Fruit fly (Drosophila melanogaster) whole organism, embryonic: ENCODE results near the gene Ire1.
A peak's percentile ranks its signal among the peaks of the same experiment; 100 is the strongest.

Experiments
- Aef1 ChIP-seq: fragments of 200-800 bp; sonication (Bioruptor generic); IDR thresholded peaks from 3 replicates; pipeline ENCODE4 v1.3.6; 2022; ENCODE audit warnings: missing biosample characterization, missing genetic modification characterization
- BEAF-32 ChIP-seq: fragments of 200-800 bp; sonication (Bioruptor generic); optimal IDR thresholded peaks from 3 replicates; lab custom pipeline; 2017; ENCODE audit warnings: missing biosample characterization, missing genetic modification characterization, mild to moderate bottlenecking, moderate library complexity, missing genetic modification reagents
- Bteb2 ChIP-seq: fragments of 200-800 bp; sonication (Bioruptor generic); optimal IDR thresholded peaks from 2 replicates; lab custom pipeline; 2016; ENCODE audit warnings: missing biosample characterization, missing genetic modification characterization
- CG11085 ChIP-seq: fragments of 200-800 bp; sonication (Bioruptor generic); IDR thresholded peaks from 2 replicates; pipeline ENCODE4 v1.3.6; 2022; ENCODE audit warnings: missing biosample characterization, missing genetic modification characterization
- CG11695 ChIP-seq: fragments of 200-800 bp; sonication (Bioruptor generic); IDR thresholded peaks from 3 replicates; pipeline ENCODE4 v1.3.6; 2022; ENCODE audit warnings: missing biosample characterization, missing genetic modification characterization
- CG12104 ChIP-seq: fragments of 200-800 bp; sonication (Bioruptor generic); optimal IDR thresholded peaks from 3 replicates; lab custom pipeline; 2016; ENCODE audit warnings: missing biosample characterization, missing genetic modification characterization
- CG13123 ChIP-seq: fragments of 200-800 bp; sonication (Bioruptor generic); optimal IDR thresholded peaks from 2 replicates; lab custom pipeline; 2016; ENCODE audit warnings: missing biosample characterization, missing genetic modification characterization
- CG13775 ChIP-seq: fragments of 200-800 bp; sonication (Bioruptor generic); optimal IDR thresholded peaks from 3 replicates; lab custom pipeline; 2017; ENCODE audit warnings: missing biosample characterization, mild to moderate bottlenecking, missing genetic modification characterization
- CG14965 ChIP-seq: fragments of 200-800 bp; sonication (Bioruptor generic); optimal IDR thresholded peaks from 2 replicates; lab custom pipeline; 2016; ENCODE audit warnings: missing biosample characterization, missing genetic modification characterization, borderline replicate concordance
- CG17385 ChIP-seq: fragments of 200-800 bp; sonication (Bioruptor generic); optimal IDR thresholded peaks from 3 replicates; lab custom pipeline; 2018; ENCODE audit warnings: missing biosample characterization, mild to moderate bottlenecking, missing genetic modification characterization
- CG1792 ChIP-seq: fragments of 200-800 bp; sonication (Bioruptor generic); optimal IDR thresholded peaks from 2 replicates; lab custom pipeline; 2016; ENCODE audit warnings: missing biosample characterization, missing genetic modification characterization
- CG2678 ChIP-seq: fragments of 200-800 bp; sonication (Bioruptor generic); optimal IDR thresholded peaks from 3 replicates; lab custom pipeline; 2019; ENCODE audit warnings: missing biosample characterization, mild to moderate bottlenecking, missing genetic modification characterization, moderate library complexity
- CG32772 ChIP-seq: fragments of 200-800 bp; sonication (Bioruptor generic); IDR thresholded peaks from 2 replicates; pipeline ENCODE4 v1.3.6; 2022; ENCODE audit warnings: missing biosample characterization, missing genetic modification characterization
- CG4282 ChIP-seq: fragments of 200-800 bp; sonication (Bioruptor generic); optimal IDR thresholded peaks from 2 replicates; lab custom pipeline; 2016; ENCODE audit warnings: missing biosample characterization, missing genetic modification characterization
- CG6765 ChIP-seq: fragments of 200-800 bp; sonication (Bioruptor generic); optimal IDR thresholded peaks from 3 replicates; lab custom pipeline; 2017; ENCODE audit warnings: missing biosample characterization, mild to moderate bottlenecking, missing genetic modification characterization
- CG8359 ChIP-seq: fragments of 200-800 bp; sonication (Bioruptor generic); optimal IDR thresholded peaks from 2 replicates; lab custom pipeline; 2017; ENCODE audit warnings: missing biosample characterization, mild to moderate bottlenecking, missing genetic modification characterization, borderline replicate concordance
- CG8924 ChIP-seq: fragments of 200-800 bp; optimal IDR thresholded peaks from 3 replicates; lab custom pipeline; 2019; ENCODE audit warnings: missing biosample characterization, mild to moderate bottlenecking, missing genetic modification characterization, moderate library complexity
- Dp ChIP-seq: fragments of 200-800 bp; sonication (Bioruptor generic); optimal IDR thresholded peaks from 2 replicates; lab custom pipeline; 2018; ENCODE audit warnings: missing biosample characterization, mild to moderate bottlenecking, missing genetic modification characterization, moderate library complexity
- Elba2 ChIP-seq: fragments of 200-800 bp; sonication (Bioruptor generic); optimal IDR thresholded peaks from 3 replicates; lab custom pipeline; 2016; ENCODE audit warnings: missing biosample characterization, missing genetic modification characterization
- H2.0 ChIP-seq: fragments of 200-800 bp; sonication (Bioruptor generic); IDR thresholded peaks from 2 replicates; pipeline ENCODE4 v1.3.6; 2022; ENCODE audit warnings: missing biosample characterization, missing genetic modification characterization
- Hmr ChIP-seq: fragments of 200-800 bp; sonication (Bioruptor generic); optimal IDR thresholded peaks from 3 replicates; lab custom pipeline; 2017; ENCODE audit warnings: mild to moderate bottlenecking, missing biosample characterization, missing genetic modification reagents, missing genetic modification characterization
- Hr39 ChIP-seq: fragments of >200 bp; optimal IDR thresholded peaks from 2 replicates; lab custom pipeline; 2017
- Med ChIP-seq: fragments of 200-800 bp; sonication (Bioruptor generic); peaks from one replicate; lab custom pipeline; 2016; ENCODE audit warnings: missing biosample characterization, missing genetic modification characterization, mild to moderate bottlenecking, inconsistent platforms, moderate library complexity
- Myb ChIP-seq: fragments of 200-800 bp; sonication (Bioruptor generic); optimal IDR thresholded peaks from 2 replicates; lab custom pipeline; 2016; ENCODE audit warnings: missing biosample characterization, missing genetic modification characterization
- NC2β ChIP-seq: fragments of 200-800 bp; sonication (Bioruptor generic); optimal IDR thresholded peaks from 2 replicates; lab custom pipeline; 2016; ENCODE audit warnings: missing biosample characterization, missing genetic modification characterization
- NFAT ChIP-seq: fragments of 200-800 bp; sonication (Bioruptor generic); IDR thresholded peaks from 2 replicates; pipeline ENCODE4 v1.3.6; 2022; ENCODE audit warnings: missing biosample characterization, missing genetic modification characterization
- Pdp1 ChIP-seq, 2 experiments: fragments of 200-800 bp; sonication (Bioruptor generic); optimal IDR thresholded peaks; 3 replicates each; lab custom pipeline; 2016; ENCODE audit warnings: missing biosample characterization in 2 of 2, missing genetic modification characterization in 2 of 2, mild to moderate bottlenecking in 1 of 2, moderate library complexity in 1 of 2
- Sin3A ChIP-seq: fragments of >200 bp; optimal IDR thresholded peaks from 2 replicates; lab custom pipeline; 2018
- Sox100B ChIP-seq: fragments of 200-800 bp; sonication (Bioruptor generic); optimal IDR thresholded peaks from 3 replicates; lab custom pipeline; 2018; ENCODE audit warnings: missing biosample characterization, mild to moderate bottlenecking, missing genetic modification characterization
- Sry-β ChIP-seq: fragments of 200-800 bp; sonication (Bioruptor generic); optimal IDR thresholded peaks from 2 replicates; lab custom pipeline; 2018; ENCODE audit warnings: missing biosample characterization, mild to moderate bottlenecking, missing genetic modification characterization, moderate library complexity
- Xrp1 ChIP-seq: fragments of 200-800 bp; sonication (Bioruptor generic); IDR thresholded peaks from 2 replicates; pipeline ENCODE4 v1.3.6; 2022; ENCODE audit warnings: missing biosample characterization, missing genetic modification characterization
- YL-1 ChIP-seq: fragments of 200-800 bp; sonication (Bioruptor generic); optimal IDR thresholded peaks from 3 replicates; lab custom pipeline; 2017; ENCODE audit warnings: missing biosample characterization, mild to moderate bottlenecking, missing genetic modification characterization
- ap ChIP-seq: fragments of 200-800 bp; sonication (Bioruptor generic); IDR thresholded peaks from 2 replicates; pipeline ENCODE4 v1.3.6; 2022; ENCODE audit warnings: missing biosample characterization, missing genetic modification characterization
- bbx ChIP-seq: fragments of 200-800 bp; sonication (Bioruptor generic); IDR thresholded peaks from 2 replicates; pipeline ENCODE4 v1.3.6; 2022; ENCODE audit warnings: missing biosample characterization, missing genetic modification characterization; ENCODE audit not compliant: partially characterized antibody
- crp ChIP-seq, 2 experiments: fragments of 200-800 bp; sonication (Bioruptor generic); optimal IDR thresholded peaks; 2 replicates in 1 of 2; 3 replicates in 1 of 2; lab custom pipeline; 2017; ENCODE audit warnings: missing biosample characterization in 2 of 2, missing genetic modification characterization in 2 of 2, mild to moderate bottlenecking in 1 of 2, moderate library complexity in 1 of 2
- dan ChIP-seq: fragments of 200-800 bp; sonication (Bioruptor generic); IDR thresholded peaks from 2 replicates; pipeline ENCODE4 v1.3.6; 2022; ENCODE audit warnings: missing biosample characterization, missing genetic modification characterization
- dati ChIP-seq: fragments of 200-800 bp; sonication (Bioruptor generic); IDR thresholded peaks from 2 replicates; pipeline ENCODE4 v1.3.6; 2022; ENCODE audit warnings: missing biosample characterization, missing genetic modification characterization
- disco-r ChIP-seq: fragments of 200-800 bp; sonication (Bioruptor generic); optimal IDR thresholded peaks from 2 replicates; lab custom pipeline; 2016; ENCODE audit warnings: missing biosample characterization, missing genetic modification characterization
- gem ChIP-seq: fragments of 200-800 bp; sonication (Bioruptor generic); optimal IDR thresholded peaks from 2 replicates; lab custom pipeline; 2019; ENCODE audit warnings: missing biosample characterization, mild to moderate bottlenecking, missing genetic modification characterization, moderate library complexity
- jumu ChIP-seq: fragments of 200-800 bp; sonication (Bioruptor generic); optimal IDR thresholded peaks from 3 replicates; lab custom pipeline; 2016; ENCODE audit warnings: missing biosample characterization, missing genetic modification characterization
- knrl ChIP-seq: fragments of 200-800 bp; sonication (Bioruptor generic); IDR thresholded peaks from 3 replicates; pipeline ENCODE4 v1.3.6; 2022; ENCODE audit warnings: missing biosample characterization, missing genetic modification characterization; ENCODE audit not compliant: partially characterized antibody
- lab ChIP-seq: fragments of 200-800 bp; sonication (Bioruptor generic); optimal IDR thresholded peaks from 3 replicates; lab custom pipeline; 2017; ENCODE audit warnings: missing biosample characterization, missing genetic modification characterization, mild to moderate bottlenecking, moderate library complexity, missing genetic modification reagents
- nau ChIP-seq: fragments of 200-800 bp; sonication (Bioruptor generic); optimal IDR thresholded peaks from 3 replicates; lab custom pipeline; 2017; ENCODE audit warnings: missing biosample characterization, mild to moderate bottlenecking, missing genetic modification characterization, missing genetic modification reagents
- stc ChIP-seq: fragments of 200-800 bp; sonication (Bioruptor generic); IDR thresholded peaks from 2 replicates; pipeline ENCODE4 v1.3.6; 2022; ENCODE audit warnings: missing biosample characterization, missing genetic modification characterization
- trem ChIP-seq: fragments of 200-800 bp; optimal IDR thresholded peaks from 3 replicates; lab custom pipeline; 2019; ENCODE audit warnings: missing biosample characterization, mild to moderate bottlenecking, missing genetic modification characterization, moderate library complexity
- ttk ChIP-seq: fragments of 200-800 bp; sonication (Bioruptor generic); IDR thresholded peaks from 2 replicates; pipeline ENCODE4 v2.1.2; 2022; ENCODE audit warnings: missing biosample characterization, missing genetic modification characterization
- twi ChIP-seq: fragments of 200-800 bp; optimal IDR thresholded peaks from 2 replicates; lab custom pipeline; 2019; ENCODE audit warnings: missing biosample characterization, mild to moderate bottlenecking, missing genetic modification characterization, moderate library complexity
- wek ChIP-seq: fragments of 200-800 bp; sonication (Bioruptor generic); optimal IDR thresholded peaks from 3 replicates; lab custom pipeline; 2018; ENCODE audit warnings: missing biosample characterization, mild to moderate bottlenecking, missing genetic modification characterization, moderate library complexity
- zen ChIP-seq: fragments of 200-800 bp; sonication (Bioruptor generic); optimal IDR thresholded peaks from 3 replicates; lab custom pipeline; 2018; ENCODE audit warnings: missing biosample characterization, mild to moderate bottlenecking, missing genetic modification characterization, moderate library complexity

The Ire1 gene

dm6 chr3R:19908863-19909343 is 47.8 kb upstream of the Ire1 start (continued):
- TF ChIP-seq Hr39 (lab: Kevin White, UChicago): no peak
- TF ChIP-seq bbx (GFP tag; lab: Robert Waterston, UW): no peak
- peak; percentile 68 for TF ChIP-seq CG13775
- peak; percentile 81 for TF ChIP-seq NFAT
- peak; percentile 82 for TF ChIP-seq ttk
- peak; percentile 89 for TF ChIP-seq CG11695 (GFP tag; lab: Robert Waterston, UW)
- peak; percentile 66 for TF ChIP-seq CG11085 (GFP tag; lab: Robert Waterston, UW)
- TF ChIP-seq CG4282 (GFP tag; lab: Kevin White, UChicago): peak; percentile 73
- TF ChIP-seq zen (tag; lab: Kevin White, UChicago): peak; percentile 5
- no peak for TF ChIP-seq knrl (GFP tag; lab: Robert Waterston, UW)
- TF ChIP-seq ap (GFP tag; lab: Robert Waterston, UW): peak; percentile 67; the same call in 1 of the 2 replicates
- peak; percentile 86 for TF ChIP-seq Aef1 (GFP tag; lab: Robert Waterston, UW)
- TF ChIP-seq wek (GFP tag; lab: Kevin White, UChicago): peak; percentile 26
- TF ChIP-seq, all 482 proteins: peak for 377

- TF ChIP-seq gem: peak; percentile 82
- TF ChIP-seq nau (GFP tag; lab: Kevin White, UChicago): peak; percentile 70
- TF ChIP-seq dan (GFP tag; lab: Robert Waterston, UW): no peak
- no peak for TF ChIP-seq Sin3A (lab: Kevin White, UChicago)
- peak; percentile 74 for TF ChIP-seq H2.0
- peak; percentile 59 for TF ChIP-seq CG17385 (GFP tag; lab: Kevin White, UChicago)
- TF ChIP-seq Elba2: no peak
- no peak for TF ChIP-seq Sry-β (GFP tag; lab: Kevin White, UChicago)
- TF ChIP-seq jumu (GFP tag; lab: Kevin White, UChicago): peak; percentile 52
- peak; percentile 82 for TF ChIP-seq Hmr (GFP tag; lab: Kevin White, UChicago)
- TF ChIP-seq Myb (GFP tag; lab: Kevin White, UChicago): peak; percentile 71
- TF ChIP-seq YL-1: peak; percentile 39
- TF ChIP-seq twi (tag; lab: Kevin White, UChicago): peak; percentile 20
- TF ChIP-seq stc (GFP tag; lab: Robert Waterston, UW): peak; percentile 81
- no peak for TF ChIP-seq Dp
- peak; percentile 20 for TF ChIP-seq BEAF-32
- peak; percentile 53 for TF ChIP-seq CG12104 (GFP tag; lab: Kevin White, UChicago)
- peak; percentile 92 for TF ChIP-seq Med
- TF ChIP-seq disco-r (GFP tag; lab: Kevin White, UChicago): peak; percentile 46
- TF ChIP-seq CG8924 (tag; lab: Kevin White, UChicago): peak; percentile 70
- peak; percentile 89 for TF ChIP-seq Xrp1 (GFP tag; lab: Robert Waterston, UW)
- peak; percentile 65 to 74 for TF ChIP-seq Pdp1 (GFP tag; optimal IDR thresholded peaks at IDR 0.05; lab: Kevin White, UChicago)
- peak; percentile 70 for TF ChIP-seq CG13123
- peak; percentile 68 for TF ChIP-seq Bteb2
- peak; percentile 92 for TF ChIP-seq lab (GFP tag; lab: Kevin White, UChicago)
- TF ChIP-seq dati (GFP tag; lab: Robert Waterston, UW): 0 out of 2 replicates have a peak, but pooled peaks have one; percentile 10
- peak; percentile 4 for TF ChIP-seq CG8359 (GFP tag; lab: Kevin White, UChicago)
- peak; percentile 42 for TF ChIP-seq CG1792 (GFP tag; lab: Kevin White, UChicago)
- peak; percentile 83 for TF ChIP-seq CG2678 (tag; lab: Kevin White, UChicago)
- peak; percentile 81 for TF ChIP-seq CG32772 (GFP tag; lab: Robert Waterston, UW)
- peak in 1 of 2 experiments; percentile 41 for TF ChIP-seq crp (GFP tag; optimal IDR thresholded peaks at IDR 0.05; lab: Kevin White, UChicago)
- TF ChIP-seq CG6765 (GFP tag; lab: Kevin White, UChicago): peak; percentile 72
- TF ChIP-seq trem (tag; lab: Kevin White, UChicago): peak; percentile 36
- TF ChIP-seq CG14965: peak; percentile 14
- peak; percentile 55 for TF ChIP-seq Sox100B
- TF ChIP-seq NC2β (GFP tag; lab: Kevin White, UChicago): peak; percentile 48
These were observed 44.9 kb upstream of the Ire1 start for dm6 chr3R:19905932-19906439.
